Worm (Caenorhabditis elegans) whole organism, L1 larva: Measurements from ENCODE around the gene Y80D3A.8.

Source experiments
- C04F5.9 ChIP-seq: sonication (generic microtip); optimal IDR thresholded peaks from 2 replicates; lab custom pipeline; 2016; ENCODE audit warnings: missing genetic modification characterization, missing compliant biosample characterization
- C16A3.4 ChIP-seq: fragments of 150-350 bp; optimal IDR thresholded peaks from 2 replicates; lab custom pipeline; 2014; ENCODE audit warnings: missing biosample characterization, missing genetic modification characterization
- C34B4.2 ChIP-seq: sonication (generic microtip); optimal IDR thresholded peaks from 2 replicates; lab custom pipeline; 2017; ENCODE audit warnings: mild to moderate bottlenecking, missing genetic modification characterization, missing compliant biosample characterization
- F16B12.6 ChIP-seq: fragments of 150-350 bp; optimal IDR thresholded peaks from 2 replicates; lab custom pipeline; 2014; ENCODE audit warnings: missing biosample characterization, missing genetic modification characterization
- aha-1 ChIP-seq: fragments of 150-350 bp; optimal IDR thresholded peaks from 2 replicates; lab custom pipeline; 2014; ENCODE audit warnings: missing biosample characterization, missing genetic modification characterization
- ceh-63 ChIP-seq: fragments of 200-800 bp; sonication (Bioruptor generic); optimal IDR thresholded peaks from 2 replicates; lab custom pipeline; 2018; ENCODE audit warnings: mild to moderate bottlenecking, missing genetic modification characterization, missing compliant biosample characterization
- ceh-8 ChIP-seq: fragments of 200-800 bp; sonication (Bioruptor generic); optimal IDR thresholded peaks from 2 replicates; lab custom pipeline; 2018; ENCODE audit warnings: mild to moderate bottlenecking, missing genetic modification characterization, moderate library complexity, missing compliant biosample characterization
- dsc-1 ChIP-seq: sonication (generic microtip); optimal IDR thresholded peaks from 2 replicates; lab custom pipeline; 2016; ENCODE audit warnings: mild to moderate bottlenecking, missing genetic modification characterization, missing compliant biosample characterization
- efl-1 ChIP-seq, 4 experiments: fragments of 150-350 bp; optimal IDR thresholded peaks in 3 of 4; peaks in 1 of 4; 1 replicate in 1 of 4; 2 replicates in 3 of 4; lab custom pipeline; 2014; ENCODE audit warnings: missing biosample characterization in 2 of 4, missing genetic modification characterization in 2 of 4, missing genetic modification reagents in 2 of 4
- egl-13 ChIP-seq: sonication (generic microtip); optimal IDR thresholded peaks from 2 replicates; lab custom pipeline; 2016; ENCODE audit warnings: missing genotype, missing genetic modification reagents, missing genetic modification characterization, missing compliant biosample characterization
- elt-2 ChIP-seq: sonication (generic microtip); optimal IDR thresholded peaks from 2 replicates; lab custom pipeline; 2016; ENCODE audit warnings: missing genetic modification characterization, mild to moderate bottlenecking, inconsistent platforms, missing compliant biosample characterization, missing genetic modification reagents
- elt-3 ChIP-seq, 6 experiments: fragments of 150-350 bp in 1 of 6; sonication (generic microtip); optimal IDR thresholded peaks; 2 replicates each; lab custom pipeline; 2017 to 2018; ENCODE audit warnings: missing biosample characterization in 6 of 6, missing genetic modification characterization in 6 of 6, inconsistent platforms in 1 of 6
- fkh-4 ChIP-seq: sonication (generic microtip); optimal IDR thresholded peaks from 2 replicates; lab custom pipeline; 2016; ENCODE audit warnings: missing compliant biosample characterization, missing genetic modification characterization, borderline replicate concordance
- fkh-8 ChIP-seq: sonication (generic microtip); optimal IDR thresholded peaks from 2 replicates; lab custom pipeline; 2016; ENCODE audit warnings: mild to moderate bottlenecking, missing genetic modification characterization, missing compliant biosample characterization
- fos-1 ChIP-seq: fragments of 150-350 bp; optimal IDR thresholded peaks from 2 replicates; lab custom pipeline; 2014; ENCODE audit warnings: missing biosample characterization, missing genetic modification characterization
- hlh-17 ChIP-seq: fragments of 200-800 bp; sonication (Bioruptor generic); optimal IDR thresholded peaks from 2 replicates; lab custom pipeline; 2018; ENCODE audit warnings: missing genetic modification characterization, mild to moderate bottlenecking, missing compliant biosample characterization, moderate library complexity, borderline replicate concordance
- irx-1 ChIP-seq: sonication (generic microtip); optimal IDR thresholded peaks from 2 replicates; lab custom pipeline; 2016; ENCODE audit warnings: missing genetic modification characterization, missing compliant biosample characterization
- isw-1 ChIP-seq: fragments of 200-800 bp; sonication (Bioruptor generic); IDR thresholded peaks from 2 replicates; pipeline ENCODE4 v1.3.6; 2022; ENCODE audit warnings: missing genetic modification characterization, missing compliant biosample characterization
- lin-14 ChIP-seq: fragments of 200-800 bp; sonication (Bioruptor generic); optimal IDR thresholded peaks from 2 replicates; lab custom pipeline; 2018; ENCODE audit warnings: mild to moderate bottlenecking, missing genetic modification characterization, moderate library complexity, missing compliant biosample characterization
- lin-15B ChIP-seq: fragments of 150-350 bp; sonication (generic microtip); optimal IDR thresholded peaks from 3 replicates; lab custom pipeline; 2014; ENCODE audit warnings: missing biosample characterization, missing genetic modification characterization
- lin-35 ChIP-seq, 2 experiments: fragments of 150-350 bp; optimal IDR thresholded peaks; 2 replicates each; lab custom pipeline; 2014; ENCODE audit warnings: missing biosample characterization in 2 of 2, missing genetic modification characterization in 2 of 2, missing genetic modification reagents in 2 of 2
- lin-39 ChIP-seq: fragments of 150-350 bp; optimal IDR thresholded peaks from 2 replicates; lab custom pipeline; 2014; ENCODE audit warnings: missing biosample characterization, missing genetic modification reagents, missing genetic modification characterization
- lir-3 ChIP-seq: sonication (generic microtip); optimal IDR thresholded peaks from 2 replicates; lab custom pipeline; 2016; ENCODE audit warnings: mild to moderate bottlenecking, missing genetic modification characterization, moderate library complexity, missing compliant biosample characterization; ENCODE audit not compliant: poor library complexity
- lsy-2 ChIP-seq, 2 experiments: fragments of 150-350 bp; optimal IDR thresholded peaks; 2 replicates each; lab custom pipeline; 2014; ENCODE audit warnings: missing biosample characterization in 2 of 2, missing genetic modification characterization in 2 of 2
- mef-2 ChIP-seq: fragments of 150-350 bp; optimal IDR thresholded peaks from 2 replicates; lab custom pipeline; 2014; ENCODE audit warnings: missing biosample characterization, missing genetic modification characterization
- mep-1 ChIP-seq: fragments of 150-350 bp; optimal IDR thresholded peaks from 2 replicates; lab custom pipeline; 2014; ENCODE audit warnings: missing biosample characterization, missing genetic modification characterization
- nhr-11 ChIP-seq: fragments of 150-350 bp; optimal IDR thresholded peaks from 2 replicates; lab custom pipeline; 2014; ENCODE audit warnings: missing biosample characterization, missing genetic modification characterization
- nhr-12 ChIP-seq: sonication (generic microtip); optimal IDR thresholded peaks from 2 replicates; lab custom pipeline; 2017; ENCODE audit warnings: missing biosample characterization, missing genetic modification characterization
- nhr-19 ChIP-seq: fragments of 200-800 bp; sonication (Bioruptor generic); conservative IDR thresholded peaks from 2 replicates; pipeline ENCODE4 v1.3.6; 2022; ENCODE audit warnings: missing genetic modification characterization, missing compliant biosample characterization
- nhr-20 ChIP-seq: sonication (generic microtip); optimal IDR thresholded peaks from 2 replicates; lab custom pipeline; 2016; ENCODE audit warnings: mild to moderate bottlenecking, missing genetic modification characterization, missing compliant biosample characterization
- nhr-84 ChIP-seq: sonication (generic microtip); optimal IDR thresholded peaks from 2 replicates; lab custom pipeline; 2017; ENCODE audit warnings: missing biosample characterization, missing genetic modification characterization
- pag-3 ChIP-seq: sonication (generic microtip); optimal IDR thresholded peaks from 2 replicates; lab custom pipeline; 2017; ENCODE audit warnings: missing genetic modification characterization, mild to moderate bottlenecking, missing compliant biosample characterization, antibody characterized with exemption, borderline replicate concordance; ENCODE audit not compliant: insufficient read depth
- pqm-1 ChIP-seq: sonication (generic microtip); optimal IDR thresholded peaks from 3 replicates; lab custom pipeline; 2017; ENCODE audit warnings: missing biosample characterization, missing genetic modification characterization
- skn-1 ChIP-seq: fragments of 150-350 bp; optimal IDR thresholded peaks from 2 replicates; lab custom pipeline; 2014; ENCODE audit warnings: missing biosample characterization, missing genetic modification characterization
- snpc-4 ChIP-seq: fragments of 150-350 bp; optimal IDR thresholded peaks from 2 replicates; lab custom pipeline; 2014; ENCODE audit warnings: missing biosample characterization, missing genetic modification characterization
- snu-23 ChIP-seq: sonication (generic microtip); optimal IDR thresholded peaks from 2 replicates; lab custom pipeline; 2016; ENCODE audit warnings: missing genetic modification characterization, missing compliant biosample characterization
- sptf-1 ChIP-seq: fragments of 150-350 bp; optimal IDR thresholded peaks from 2 replicates; lab custom pipeline; 2014; ENCODE audit warnings: missing biosample characterization, missing genetic modification characterization
- sup-37 ChIP-seq: fragments of 200-800 bp; sonication (Bioruptor generic); optimal IDR thresholded peaks from 2 replicates; lab custom pipeline; 2018; ENCODE audit warnings: mild to moderate bottlenecking, missing genetic modification characterization, missing compliant biosample characterization
- unc-130 ChIP-seq: fragments of 150-350 bp; optimal IDR thresholded peaks from 2 replicates; lab custom pipeline; 2017; ENCODE audit warnings: missing biosample characterization, missing genetic modification characterization, inconsistent platforms
- unc-30 ChIP-seq: sonication (generic microtip); optimal IDR thresholded peaks from 2 replicates; lab custom pipeline; 2017; ENCODE audit warnings: missing biosample characterization, missing genetic modification characterization
- unc-86 ChIP-seq: sonication (generic microtip); optimal IDR thresholded peaks from 2 replicates; lab custom pipeline; 2016; ENCODE audit warnings: missing genetic modification characterization, missing compliant biosample characterization
- vab-15 ChIP-seq: sonication (generic microtip); optimal IDR thresholded peaks from 2 replicates; lab custom pipeline; 2017; ENCODE audit warnings: missing genotype, mild to moderate bottlenecking, missing genetic modification characterization, missing compliant biosample characterization
- zag-1 ChIP-seq: fragments of 150-350 bp; optimal IDR thresholded peaks from 2 replicates; lab custom pipeline; 2014; ENCODE audit warnings: missing biosample characterization, missing genetic modification characterization
- zip-4 ChIP-seq: fragments of 200-800 bp; sonication (Bioruptor generic); optimal IDR thresholded peaks from 2 replicates; lab custom pipeline; 2018; ENCODE audit warnings: mild to moderate bottlenecking, missing genetic modification characterization, moderate library complexity, missing compliant biosample characterization
- ztf-11 ChIP-seq, 2 experiments: sonication (generic microtip); optimal IDR thresholded peaks; 2 replicates each; lab custom pipeline; 2016 to 2017; ENCODE audit warnings: missing genetic modification characterization in 2 of 2, missing biosample characterization in 1 of 2, missing compliant biosample characterization in 1 of 2

The Y80D3A.8 gene

ce11 chrV:18957267-18957843, 16.9 kb downstream of the Y80D3A.8 start, which contains the start of gene hrg-10:
TSS of gene hrg-10 (minus strand) at chrV:18957317.
- TF ChIP-seq lin-35 (GFP tag; optimal IDR thresholded peaks at IDR 0.05; lab: Kevin White, UChicago): peak in 1 of 2 experiments; percentile 9
- no peak for TF ChIP-seq nhr-12 (tag; lab: Kevin White, UChicago)
- TF ChIP-seq C34B4.2 (tag; lab: Kevin White, UChicago): no peak
- TF ChIP-seq zip-4 (GFP tag; lab: Kevin White, UChicago): no peak
- peak; percentile 8 for TF ChIP-seq nhr-20 (tag; lab: Kevin White, UChicago)
- TF ChIP-seq vab-15 (tag; lab: Kevin White, UChicago): no peak
- TF ChIP-seq unc-30 (tag; lab: Kevin White, UChicago): no peak
- peak; percentile 77 for TF ChIP-seq elt-2 (tag; lab: Kevin White, UChicago)
- TF ChIP-seq irx-1: no peak
- TF ChIP-seq fkh-8 (tag; lab: Kevin White, UChicago): no peak
- peak in 1 of 2 experiments; percentile 10 for TF ChIP-seq lsy-2 (tag; optimal IDR thresholded peaks at IDR 0.05; lab: Kevin White, UChicago)
- peak; percentile 6; the same call in 1 of the 2 replicates for TF ChIP-seq nhr-19 (GFP tag; lab: Robert Waterston, UW)

ce11 chrV:18960072-18960471, 19.6 kb downstream of the Y80D3A.8 start, which contains the start of gene ztf-20:
TSS of gene ztf-20 (minus strand) at chrV:18960172.
- TF ChIP-seq sup-37 (GFP tag; lab: Kevin White, UChicago) (no peak), vab-15 (tag; lab: Kevin White, UChicago) (no peak), lsy-2 (tag; optimal IDR thresholded peaks at IDR 0.05; lab: Kevin White, UChicago) (no peak), dsc-1 (tag; lab: Kevin White, UChicago) (no peak), nhr-84 (tag; lab: Kevin White, UChicago) (no peak), F16B12.6 (no peak), unc-86 (tag; lab: Kevin White, UChicago) (no peak)

- peak; percentile 84 for TF ChIP-seq ceh-8 (GFP tag; lab: Kevin White, UChicago)
- TF ChIP-seq snu-23 (GFP tag; lab: Kevin White, UChicago): peak; percentile 95
- TF ChIP-seq mef-2 (tag; lab: Kevin White, UChicago): peak; percentile 31
- TF ChIP-seq fos-1 (tag; lab: Kevin White, UChicago): peak; percentile 91
- TF ChIP-seq efl-1 (optimal IDR thresholded peaks at IDR 0.05; lab: Kevin White, UChicago): peak; percentile 99 to 100
- TF ChIP-seq efl-1 (GFP tag; optimal IDR thresholded peaks at IDR 0.05 in 1 of 2; lab: Kevin White, UChicago): peak; percentile 93 to 100
- TF ChIP-seq nhr-12 (tag; lab: Kevin White, UChicago): no peak
- no peak for TF ChIP-seq ceh-63 (GFP tag; lab: Kevin White, UChicago)
- peak in 1 of 2 experiments; percentile 88 for TF ChIP-seq ztf-11 (tag; optimal IDR thresholded peaks at IDR 0.05; lab: Kevin White, UChicago)
- TF ChIP-seq unc-130 (tag; lab: Kevin White, UChicago): peak; percentile 86
- no peak for TF ChIP-seq sptf-1 (tag; lab: Kevin White, UChicago)
- peak; percentile 95 for TF ChIP-seq isw-1 (GFP tag; lab: Robert Waterston, UW)
- TF ChIP-seq elt-3 (tag; optimal IDR thresholded peaks at IDR 0.05; lab: Kevin White, UChicago): peak in 4 of 6 experiments; percentile 58 to 90 (median 70)
- peak; percentile 80 for TF ChIP-seq sup-37 (GFP tag; lab: Kevin White, UChicago)
- TF ChIP-seq snpc-4: peak; percentile 85
- TF ChIP-seq egl-13 (tag; lab: Kevin White, UChicago): peak; percentile 89
- TF ChIP-seq nhr-19 (GFP tag; lab: Robert Waterston, UW): peak; percentile 99
- peak; percentile 84 for TF ChIP-seq lin-39 (tag; lab: Kevin White, UChicago)
- no peak for TF ChIP-seq nhr-84 (tag; lab: Kevin White, UChicago)
- TF ChIP-seq nhr-11 (tag; lab: Kevin White, UChicago): peak; percentile 87
- peak; percentile 98 for TF ChIP-seq C16A3.4 (tag; lab: Kevin White, UChicago)
- TF ChIP-seq pag-3 (tag; lab: Kevin White, UChicago): no peak
- peak; percentile 97 for TF ChIP-seq lin-15B (tag; lab: Kevin White, UChicago)
- peak; percentile 93 for TF ChIP-seq mep-1 (tag; lab: Kevin White, UChicago)
- peak; percentile 94 for TF ChIP-seq aha-1 (tag; lab: Kevin White, UChicago)
- TF ChIP-seq lin-14 (GFP tag; lab: Kevin White, UChicago): peak; percentile 97
- TF ChIP-seq C04F5.9 (tag; lab: Kevin White, UChicago): peak; percentile 80
- peak; percentile 58 for TF ChIP-seq zag-1 (tag; lab: Kevin White, UChicago)
- TF ChIP-seq skn-1 (tag; lab: Kevin White, UChicago): peak; percentile 82
- TF ChIP-seq pqm-1 (tag; lab: Kevin White, UChicago): peak; percentile 80
- TF ChIP-seq lir-3: peak; percentile 85
- peak; percentile 68 for TF ChIP-seq hlh-17 (GFP tag; lab: Kevin White, UChicago)
- peak; percentile 98 for TF ChIP-seq fkh-8 (tag; lab: Kevin White, UChicago)
- peak; percentile 75 for TF ChIP-seq fkh-4 (tag; lab: Kevin White, UChicago)
Observed at ce11 chrV:18967479-18968056, 27.1 kb downstream of the Y80D3A.8 start, which contains the start of gene Y39B6A.43. TSS of gene Y39B6A.43 (minus strand) at chrV:18967829.
